Worm (Caenorhabditis elegans): ENCODE measurements around the gene ufl-1.

ufl-1 gene

DNA sequence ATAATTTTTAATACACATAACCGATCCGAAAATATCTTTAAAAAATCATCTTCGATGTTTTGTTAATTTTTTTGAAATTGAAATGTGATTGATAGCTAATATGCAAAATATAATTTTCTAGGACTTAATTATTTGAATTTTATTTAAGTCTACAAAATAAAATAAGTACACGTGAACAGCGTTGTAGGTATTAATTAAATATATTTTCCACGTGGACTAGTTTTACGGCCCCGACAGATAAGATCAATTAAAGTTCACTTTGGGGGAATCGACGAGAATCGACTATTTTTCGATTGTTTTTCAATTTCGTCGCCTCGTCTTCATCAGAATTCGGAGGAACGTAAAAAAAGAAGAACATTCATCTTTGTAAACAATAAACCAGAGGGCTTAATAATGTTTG is 37.5 kb downstream of the ufl-1 start, which contains the start of gene C25A8.5:
TSS of gene C25A8.5 (plus strand) at position 301 of the 400 bp plus-strand sequence.
- TF ChIP-seq ets-4 (GFP tag; optimal IDR thresholded peaks at IDR 0.05), result no peak
- no peak for TF ChIP-seq sptf-2 (GFP tag; optimal IDR thresholded peaks at IDR 0.05)
- no peak for TF ChIP-seq lin-40 (tag; optimal IDR thresholded peaks at IDR 0.05)
- TF ChIP-seq pbrm-1 (GFP tag; IDR thresholded peaks at IDR 0.05), result no peak
- no peak for TF ChIP-seq ceh-79 (tag; optimal IDR thresholded peaks at IDR 0.05)
- no peak for TF ChIP-seq lag-1 (GFP tag; IDR thresholded peaks at IDR 0.05)
- TF ChIP-seq sdz-38 (tag; optimal IDR thresholded peaks at IDR 0.05), result no peak
- no peak for TF ChIP-seq attf-3 (GFP tag; conservative IDR thresholded peaks at IDR 0.05)
- TF ChIP-seq ztf-6 (GFP tag; IDR thresholded peaks at IDR 0.05), result no peak
- no peak for TF ChIP-seq fkh-3 (tag; optimal IDR thresholded peaks at IDR 0.05)
- TF ChIP-seq madf-6 (GFP tag; IDR thresholded peaks at IDR 0.05), result no peak

DNA sequence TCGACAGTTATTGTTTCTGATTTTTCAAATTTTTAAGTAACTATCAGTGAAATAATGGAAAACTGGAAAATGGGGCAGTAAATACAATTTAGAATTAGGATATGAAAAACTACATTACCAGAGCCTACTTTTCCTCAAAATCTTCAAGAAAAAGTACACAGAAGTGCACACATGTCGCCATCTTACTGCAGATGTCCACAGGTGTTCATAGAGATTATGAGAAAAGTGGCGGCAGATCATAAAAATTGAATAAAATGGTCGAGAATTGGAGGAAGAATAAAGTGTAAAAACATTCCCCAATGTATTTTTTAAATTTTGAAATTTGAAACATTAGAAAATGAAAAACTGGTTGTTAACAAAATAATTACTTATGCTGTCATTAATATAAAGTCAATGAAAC is 38.7 kb downstream of the ufl-1 start:
- TF ChIP-seq K12H6.12 (tag; optimal IDR thresholded peaks at IDR 0.05) (no peak), madf-3 (GFP tag; IDR thresholded peaks at IDR 0.05) (no peak), pha-4 (tag; optimal IDR thresholded peaks at IDR 0.05) (no peak), egrh-3 (GFP tag; IDR thresholded peaks at IDR 0.05) (no peak), F49E8.2 (tag; optimal IDR thresholded peaks at IDR 0.05; ENCODE audit: insufficient read depth) (no peak), ets-4 (GFP tag; optimal IDR thresholded peaks at IDR 0.05) (no peak), F37B4.10 (GFP tag; IDR thresholded peaks at IDR 0.05) (no peak), Y53F4B.3 (GFP tag; IDR thresholded peaks at IDR 0.05) (no peak), pbrm-1 (GFP tag; IDR thresholded peaks at IDR 0.05) (no peak), ceh-27 (GFP tag; optimal IDR thresholded peaks at IDR 0.05) (no peak), ztf-22 (GFP tag; optimal IDR thresholded peaks at IDR 0.05) (no peak), B0035.1 (tag; optimal IDR thresholded peaks at IDR 0.05) (no peak), Y67H2A.10 (GFP tag; conservative IDR thresholded peaks at IDR 0.05) (no peak), snpc-4 (GFP tag; optimal IDR thresholded peaks at IDR 0.05) (no peak), snpc-4 (tag; optimal IDR thresholded peaks at IDR 0.05) (no peak), T07F8.4 (tag; optimal IDR thresholded peaks at IDR 0.05) (no peak), lin-26 (GFP tag; IDR thresholded peaks at IDR 0.05) (no peak), fkh-3 (tag; optimal IDR thresholded peaks at IDR 0.05) (no peak), hmg-1.2 (GFP tag; IDR thresholded peaks at IDR 0.05) (no peak)

DNA sequence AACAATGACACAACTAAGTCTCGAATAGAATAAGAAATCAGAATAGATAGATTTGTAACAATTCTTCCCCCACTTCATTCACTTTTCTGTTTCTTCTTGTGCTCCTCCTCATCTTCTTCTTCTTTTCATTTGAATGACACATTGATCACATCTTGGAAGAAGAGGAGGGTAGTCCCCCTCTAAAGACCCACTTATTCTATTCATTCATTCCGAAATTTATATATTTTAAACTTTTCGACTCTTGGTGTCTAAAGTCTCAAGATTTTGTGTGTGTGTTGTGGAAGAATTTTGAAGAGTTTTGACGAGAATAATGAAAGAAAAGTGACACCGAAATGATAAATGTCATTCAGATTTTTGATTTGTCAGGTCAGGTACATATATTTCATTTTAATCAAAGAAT is 45.6 kb downstream of the ufl-1 start:
- TF ChIP-seq ama-1 (optimal IDR thresholded peaks at IDR 0.05), result no peak
- no peak for TF ChIP-seq ama-1 (GFP tag; optimal IDR thresholded peaks at IDR 0.05)
- TF ChIP-seq lin-26 (GFP tag; IDR thresholded peaks at IDR 0.05), result no peak
- TF ChIP-seq Y67H2A.10 (GFP tag; conservative IDR thresholded peaks at IDR 0.05), result no peak
- TF ChIP-seq lsl-1 (GFP tag; optimal IDR thresholded peaks at IDR 0.05), result no peak
- TF ChIP-seq D2030.7 (GFP tag; IDR thresholded peaks at IDR 0.05), result no peak
- TF ChIP-seq B0035.1 (tag; optimal IDR thresholded peaks at IDR 0.05), result no peak
- no peak for TF ChIP-seq sea-2 (GFP tag; IDR thresholded peaks at IDR 0.05)
- no peak for TF ChIP-seq ceh-100 (GFP tag; IDR thresholded peaks at IDR 0.05)
- no peak for TF ChIP-seq akir-1 (GFP tag; optimal IDR thresholded peaks at IDR 0.05)
- no peak for TF ChIP-seq tlf-1 (GFP tag; optimal IDR thresholded peaks at IDR 0.05)
- TF ChIP-seq lin-35 (GFP tag; optimal IDR thresholded peaks at IDR 0.05), result no peak
- TF ChIP-seq mcd-1 (GFP tag; IDR thresholded peaks at IDR 0.05), result no peak
- no peak for TF ChIP-seq mxl-1 (tag; optimal IDR thresholded peaks at IDR 0.05)
- TF ChIP-seq attf-3 (GFP tag; conservative IDR thresholded peaks at IDR 0.05), result no peak
- TF ChIP-seq unc-130 (GFP tag; optimal IDR thresholded peaks at IDR 0.05), result no peak
- no peak for TF ChIP-seq B0336.3 (GFP tag; IDR thresholded peaks at IDR 0.05)
- TF ChIP-seq ZK185.1 (tag; optimal IDR thresholded peaks at IDR 0.05; ENCODE audit: poor library complexity, severe bottlenecking), result no peak
- no peak for TF ChIP-seq F52B5.7 (tag; optimal IDR thresholded peaks at IDR 0.05)
- TF ChIP-seq mel-28 (tag; optimal IDR thresholded peaks at IDR 0.05; ENCODE audit: borderline replicate concordance), result no peak
- TF ChIP-seq F55B11.4 (tag; optimal IDR thresholded peaks at IDR 0.05; ENCODE audit: borderline replicate concordance, insufficient read depth), result no peak

Data from whole organism, young adult.